Worm (Caenorhabditis elegans): ENCODE data around the gene cwf-19L1.
A peak's percentile ranks its signal among the peaks of the same experiment; 100 is the strongest.

cwf-19L1 gene

ce11 chrV:6128355-6128754 lies 20.7 kb downstream of the cwf-19L1 start:
- TF ChIP-seq skn-1 (tag; optimal IDR thresholded peaks at IDR 0.05) (no peak), elt-3 (tag; optimal IDR thresholded peaks at IDR 0.05) (no peak), ZK546.5 (tag; optimal IDR thresholded peaks at IDR 0.05) (no peak), ceh-28 (tag; optimal IDR thresholded peaks at IDR 0.05) (no peak)

DNA sequence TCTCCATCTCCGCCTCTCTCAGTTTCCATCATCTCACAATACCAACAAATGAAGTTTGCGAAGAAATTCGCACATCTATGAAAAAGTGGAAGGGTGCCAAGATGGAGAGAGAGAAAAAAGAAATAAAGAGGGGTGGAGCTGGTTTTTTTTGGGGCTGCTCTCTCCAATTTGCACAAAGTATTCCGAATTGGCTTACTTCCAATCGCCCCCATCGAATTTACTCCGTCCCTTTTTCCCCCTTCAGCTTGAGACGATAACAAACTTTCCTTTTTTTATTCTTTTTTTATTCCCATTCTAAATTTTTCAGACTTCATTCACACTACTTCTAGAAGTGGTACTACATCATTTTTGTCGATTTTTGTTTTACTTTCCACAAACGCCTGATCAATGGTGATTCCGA lies 23.5 kb downstream of the cwf-19L1 start, which contains the start of gene exp-2:
TSS of gene exp-2 (plus strand) at position 301 of the 400 bp plus-strand sequence.
- TF ChIP-seq hmg-11 (tag; optimal IDR thresholded peaks at IDR 0.05) (no peak), ceh-9 (tag; optimal IDR thresholded peaks at IDR 0.05) (no peak), nhr-67 (tag; optimal IDR thresholded peaks at IDR 0.05) (no peak), nhr-43 (tag; optimal IDR thresholded peaks at IDR 0.05; ENCODE audit: poor library complexity, severe bottlenecking) (no peak), nhr-12 (tag; optimal IDR thresholded peaks at IDR 0.05) (no peak), ceh-82 (tag; optimal IDR thresholded peaks at IDR 0.05) (no peak), mml-1 (tag; optimal IDR thresholded peaks at IDR 0.05) (no peak), sea-2 (GFP tag; optimal IDR thresholded peaks at IDR 0.05) (no peak), nhr-23 (tag; optimal IDR thresholded peaks at IDR 0.05) (no peak), elt-2 (tag; optimal IDR thresholded peaks at IDR 0.05) (no peak)

ce11 chrV:6135428-6135827 lies 27.8 kb downstream of the cwf-19L1 start:
- TF ChIP-seq ztf-4 (tag; optimal IDR thresholded peaks at IDR 0.05), result no peak
- no peak for TF ChIP-seq ama-1 (optimal IDR thresholded peaks at IDR 0.05)
- TF ChIP-seq nhr-23 (tag; optimal IDR thresholded peaks at IDR 0.05), result no peak
- no peak for TF ChIP-seq ceh-28 (tag; optimal IDR thresholded peaks at IDR 0.05)
- no peak for TF ChIP-seq nhr-43 (tag; optimal IDR thresholded peaks at IDR 0.05; ENCODE audit: poor library complexity, severe bottlenecking)

DNA sequence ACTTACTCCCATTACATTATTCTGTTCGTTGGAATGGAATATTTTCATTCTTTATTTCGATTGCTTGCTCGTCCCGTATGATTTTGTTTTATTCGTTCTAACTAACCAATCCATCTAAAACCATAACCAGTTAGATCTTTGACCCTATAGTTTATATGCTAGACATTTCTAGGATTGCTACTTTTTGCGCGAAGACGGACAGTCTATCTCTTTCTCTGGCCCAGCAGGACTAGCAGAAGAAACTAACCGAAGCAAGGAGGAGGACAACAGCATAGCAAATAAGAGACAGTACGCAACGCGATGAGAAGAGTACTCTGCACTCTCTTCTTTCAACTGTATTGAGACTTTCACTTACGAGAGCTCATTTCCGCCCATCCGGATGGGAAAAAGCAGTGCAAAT lies 30.5 kb downstream of the cwf-19L1 start:
- no peak for TF ChIP-seq jun-1 (tag; optimal IDR thresholded peaks at IDR 0.05)
- no peak for TF ChIP-seq nhr-12 (tag; optimal IDR thresholded peaks at IDR 0.05)
- TF ChIP-seq nhr-237 (tag; optimal IDR thresholded peaks at IDR 0.05), result no peak
- peak; percentile 2 for TF ChIP-seq pha-4 (tag; optimal IDR thresholded peaks at IDR 0.05)
- no peak for TF ChIP-seq egl-5 (tag; optimal IDR thresholded peaks at IDR 0.05)

Data from whole organism, L3 larva.